Worm (Caenorhabditis elegans): Measurements from ENCODE around the gene fbxa-111.

DNA sequence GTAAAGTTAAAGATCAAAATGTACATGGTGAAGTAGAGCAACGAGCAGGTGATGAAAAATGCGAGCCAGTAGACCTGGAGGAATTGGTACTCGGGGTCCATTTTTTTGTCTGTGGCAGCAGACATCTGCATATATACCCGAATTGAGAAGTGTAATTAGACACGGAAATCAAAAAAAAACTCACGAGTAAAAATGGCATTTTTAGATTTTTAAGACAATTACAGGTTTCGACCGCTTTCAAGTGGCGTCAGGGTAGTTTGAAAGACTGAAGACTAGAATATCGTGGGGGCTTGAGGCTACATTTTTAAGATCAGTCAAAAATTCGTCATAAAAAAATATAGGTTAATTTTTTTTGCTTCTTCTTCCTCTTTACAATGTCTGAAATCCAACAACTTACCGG lies 46.8 kb downstream of the fbxa-111 start, which contains the start of gene srd-68:
- TF ChIP-seq C08G9.2 (tag; optimal IDR thresholded peaks at IDR 0.05): no peak
- TF ChIP-seq rnt-1 (tag; optimal IDR thresholded peaks at IDR 0.05): no peak
- TF ChIP-seq nhr-11 (tag; optimal IDR thresholded peaks at IDR 0.05): no peak
- TF ChIP-seq ets-4 (tag; optimal IDR thresholded peaks at IDR 0.05): no peak
